Worm (Caenorhabditis elegans): Measurements from ENCODE around the gene asp-9.

asp-9 gene

DNA sequence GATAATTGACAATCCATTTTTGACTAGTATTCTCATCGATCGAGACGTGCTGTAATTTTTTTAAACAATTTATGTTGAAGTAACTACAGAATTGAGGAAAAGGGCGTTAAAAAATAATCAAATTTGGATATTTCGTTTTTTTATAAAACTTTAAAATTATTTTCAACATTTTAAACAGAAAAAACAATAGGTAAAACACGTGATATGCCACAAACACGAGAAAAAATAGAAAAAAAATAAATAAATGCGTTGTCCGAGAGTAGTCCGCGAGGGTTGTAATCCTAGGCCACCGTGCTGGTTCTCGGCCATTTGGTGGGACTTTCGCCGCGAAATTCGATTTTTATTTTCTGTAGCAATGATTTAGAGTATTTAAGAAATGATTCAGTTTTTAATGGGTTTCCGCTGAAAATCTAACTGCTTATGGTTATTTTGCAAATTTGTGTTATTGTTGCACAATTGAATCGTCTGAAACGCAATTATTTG, 20.6 kb downstream of the asp-9 start, which contains the start of gene C49A9.10:
C49A9.10 (minus strand) TSS at position 51 of the 483 bp plus-strand sequence.
- TF ChIP-seq elt-3 (tag; optimal IDR thresholded peaks at IDR 0.05) (no peak), mep-1 (tag; optimal IDR thresholded peaks at IDR 0.05) (peak; percentile 54), mab-5 (tag; optimal IDR thresholded peaks at IDR 0.05) (peak; percentile 28), nhr-2 (tag; optimal IDR thresholded peaks at IDR 0.05) (no peak), sem-2 (GFP tag; optimal IDR thresholded peaks at IDR 0.05) (no peak), drap-1 (GFP tag; optimal IDR thresholded peaks at IDR 0.05) (no peak), ces-1 (GFP tag; optimal IDR thresholded peaks at IDR 0.05) (peak; percentile 45), flh-1 (GFP tag; optimal IDR thresholded peaks at IDR 0.05) (no peak), zip-8 (tag; optimal IDR thresholded peaks at IDR 0.05) (no peak), ztf-11 (tag; optimal IDR thresholded peaks at IDR 0.05) (no peak), hlh-1 (tag; optimal IDR thresholded peaks at IDR 0.05) (no peak), snpc-4 (tag; optimal IDR thresholded peaks at IDR 0.05) (no peak), blmp-1 (tag; optimal IDR thresholded peaks at IDR 0.05) (no peak), M03D4.4 (tag; optimal IDR thresholded peaks at IDR 0.05) (peak; percentile 14), ceh-39 (tag; optimal IDR thresholded peaks at IDR 0.05) (peak; percentile 47), ceh-83 (GFP tag; optimal IDR thresholded peaks at IDR 0.05) (no peak), cnd-1 (tag; optimal IDR thresholded peaks at IDR 0.05) (no peak), mls-2 (tag; optimal IDR thresholded peaks at IDR 0.05) (no peak), lin-32 (GFP tag; optimal IDR thresholded peaks at IDR 0.05) (peak; percentile 1), bed-3 (GFP tag; optimal IDR thresholded peaks at IDR 0.05) (no peak), elt-1 (tag; optimal IDR thresholded peaks at IDR 0.05; ENCODE audit: borderline replicate concordance, insufficient read depth) (no peak), ham-2 (GFP tag; optimal IDR thresholded peaks at IDR 0.05) (no peak), lin-13 (tag; optimal IDR thresholded peaks at IDR 0.05) (peak; percentile 35), sptf-1 (tag; optimal IDR thresholded peaks at IDR 0.05) (peak; percentile 65), ceh-43 (GFP tag; optimal IDR thresholded peaks at IDR 0.05) (no peak), unc-62 (GFP tag; optimal IDR thresholded peaks at IDR 0.05) (no peak), unc-120 (tag; optimal IDR thresholded peaks at IDR 0.05; ENCODE audit: poor library complexity, severe bottlenecking) (no peak), lsy-2 (tag; optimal IDR thresholded peaks at IDR 0.05) (peak; percentile 64), nhr-12 (tag; optimal IDR thresholded peaks at IDR 0.05) (no peak), nhr-28 (tag; optimal IDR thresholded peaks at IDR 0.05) (no peak), unc-39 (tag; optimal IDR thresholded peaks at IDR 0.05) (no peak), nhr-76 (tag; optimal IDR thresholded peaks at IDR 0.05) (no peak), tbx-8 (GFP tag; optimal IDR thresholded peaks at IDR 0.05) (no peak), nhr-237 (tag; optimal IDR thresholded peaks at IDR 0.05) (peak; percentile 29), pha-4 (tag; optimal IDR thresholded peaks at IDR 0.05) (peak; percentile 51)

- TF ChIP-seq zip-8 (tag; optimal IDR thresholded peaks at IDR 0.05) (peak; percentile 96), bed-3 (GFP tag; optimal IDR thresholded peaks at IDR 0.05) (no peak)
Observed at ce11 chrIV:6209337-6209736, 23.6 kb downstream of the asp-9 start.

DNA sequence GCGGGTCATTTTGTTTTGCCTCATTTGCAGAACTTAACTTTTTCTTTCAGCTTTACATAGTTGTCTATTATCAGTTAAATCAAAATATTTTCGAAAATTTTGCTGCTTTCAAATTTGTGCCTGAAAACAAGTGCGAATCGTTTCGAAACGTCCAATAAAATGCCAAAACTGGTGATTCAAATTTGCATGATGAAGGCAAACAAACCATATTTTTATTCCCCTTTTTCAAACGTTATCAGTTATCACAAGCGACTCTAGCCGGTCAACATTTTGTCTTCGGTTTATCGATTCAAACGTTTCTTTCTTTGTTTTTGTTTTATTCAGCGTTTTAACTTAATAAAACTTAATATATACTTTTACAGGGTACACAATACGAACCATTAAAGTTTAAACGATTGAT, 24.9 kb downstream of the asp-9 start, which contains the start of the genes ugt-24 and C49A9.6:
ugt-24 (minus strand) TSS at position 147 of the 400 bp plus-strand sequence.
C49A9.6 (plus strand) TSS at position 363 of the 400 bp plus-strand sequence.
- TF ChIP-seq unc-39 (tag; optimal IDR thresholded peaks at IDR 0.05) (no peak), elt-1 (tag; optimal IDR thresholded peaks at IDR 0.05; ENCODE audit: borderline replicate concordance, insufficient read depth) (no peak), hlh-1 (tag; optimal IDR thresholded peaks at IDR 0.05) (no peak), zip-8 (tag; optimal IDR thresholded peaks at IDR 0.05) (no peak), ceh-83 (GFP tag; optimal IDR thresholded peaks at IDR 0.05) (no peak), pha-4 (tag; optimal IDR thresholded peaks at IDR 0.05) (no peak), drap-1 (GFP tag; optimal IDR thresholded peaks at IDR 0.05) (no peak), ham-2 (GFP tag; optimal IDR thresholded peaks at IDR 0.05) (no peak), bed-3 (GFP tag; optimal IDR thresholded peaks at IDR 0.05) (no peak), lsy-2 (tag; optimal IDR thresholded peaks at IDR 0.05) (no peak), nhr-237 (tag; optimal IDR thresholded peaks at IDR 0.05) (no peak), nhr-2 (tag; optimal IDR thresholded peaks at IDR 0.05) (no peak), nhr-28 (tag; optimal IDR thresholded peaks at IDR 0.05) (no peak), nhr-76 (tag; optimal IDR thresholded peaks at IDR 0.05) (no peak), unc-62 (GFP tag; optimal IDR thresholded peaks at IDR 0.05) (no peak), sptf-1 (tag; optimal IDR thresholded peaks at IDR 0.05) (no peak)

Data from whole organism, mixed stage, embryonic.